Fruit fly (Drosophila melanogaster) whole organism, prepupa: Measurements from ENCODE around the gene CG34130.
A peak's percentile ranks its signal among the peaks of the same experiment; 100 is the strongest.

ENCODE experiments used
- Blimp-1 ChIP-seq: fragments of 200-800 bp; sonication (Bioruptor generic); optimal IDR thresholded peaks from 3 replicates; lab custom pipeline; 2017; ENCODE audit warnings: missing biosample characterization, missing genetic modification characterization, mild to moderate bottlenecking, moderate library complexity, missing genetic modification reagents
- CG10631 ChIP-seq: fragments of 200-800 bp; sonication (Bioruptor generic); optimal IDR thresholded peaks from 2 replicates; lab custom pipeline; 2016; ENCODE audit warnings: missing biosample characterization, missing genetic modification characterization
- CG11902 ChIP-seq: fragments of 200-800 bp; sonication (Bioruptor generic); optimal IDR thresholded peaks from 3 replicates; lab custom pipeline; 2016; ENCODE audit warnings: missing biosample characterization, missing genetic modification characterization
- CG16779 ChIP-seq: fragments of 200-800 bp; sonication (Bioruptor generic); optimal IDR thresholded peaks from 3 replicates; lab custom pipeline; 2017; ENCODE audit warnings: missing biosample characterization, mild to moderate bottlenecking, missing genetic modification characterization
- Eip93F ChIP-seq: fragments of 200-800 bp; sonication (Bioruptor generic); optimal IDR thresholded peaks from 2 replicates; lab custom pipeline; 2016; ENCODE audit warnings: missing biosample characterization, mild to moderate bottlenecking, missing genetic modification characterization
- Sox102F ChIP-seq: fragments of 200-800 bp; sonication (Bioruptor generic); optimal IDR thresholded peaks from 2 replicates; lab custom pipeline; 2016; ENCODE audit warnings: missing biosample characterization, mild to moderate bottlenecking, missing genetic modification characterization
- net ChIP-seq: fragments of 200-800 bp; sonication (Bioruptor generic); optimal IDR thresholded peaks from 3 replicates; lab custom pipeline; 2016; ENCODE audit warnings: missing biosample characterization, missing genetic modification characterization
- ss ChIP-seq, 2 experiments: fragments of 200-800 bp; sonication (Bioruptor generic); optimal IDR thresholded peaks; 2 replicates in 1 of 2; 3 replicates in 1 of 2; lab custom pipeline; 2017 to 2018; ENCODE audit warnings: mild to moderate bottlenecking in 2 of 2, missing biosample characterization in 2 of 2, missing genetic modification characterization in 2 of 2, moderate library complexity in 1 of 2

dm6 chr3R:26214301-26214700 lies 24.5 kb upstream of the CG34130 start:
- TF ChIP-seq CG16779 (tag; lab: Kevin White, UChicago) (no peak), ss (GFP tag; optimal IDR thresholded peaks at IDR 0.05; lab: Kevin White, UChicago) (no peak), Blimp-1 (no peak), Sox102F (GFP tag; lab: Kevin White, UChicago) (no peak), Eip93F (GFP tag; lab: Kevin White, UChicago) (no peak), CG11902 (no peak), CG10631 (GFP tag; lab: Kevin White, UChicago) (peak; percentile 1), net (no peak)
